Fruit fly (Drosophila melanogaster): ENCODE data around the gene CG13312.

CG13312 gene

dm6 chr3L:8834886-8835285 is 27.9 kb upstream of the CG13312 start (continued):
- TF ChIP-seq shn (GFP tag; optimal IDR thresholded peaks at IDR 0.05): no peak
- TF ChIP-seq CG8281 (tag; optimal IDR thresholded peaks at IDR 0.05): no peak
- TF ChIP-seq Hmr (GFP tag; optimal IDR thresholded peaks at IDR 0.05): peak; percentile 46
- peak; percentile 5; the same call in 1 of the 2 replicates for TF ChIP-seq onecut (GFP tag; IDR thresholded peaks at IDR 0.05)
- TF ChIP-seq vnd (GFP tag; IDR thresholded peaks at IDR 0.05; ENCODE audit: partially characterized antibody): no peak
- no peak for TF ChIP-seq Blimp-1 (GFP tag; optimal IDR thresholded peaks at IDR 0.05)
- TF ChIP-seq ind (GFP tag; optimal IDR thresholded peaks at IDR 0.05): no peak
- no peak for TF ChIP-seq CG6175 (GFP tag; IDR thresholded peaks at IDR 0.05)
- no peak for TF ChIP-seq CG1647 (GFP tag; optimal IDR thresholded peaks at IDR 0.05)
- no peak for TF ChIP-seq CG13775 (GFP tag; optimal IDR thresholded peaks at IDR 0.05)
- no peak for TF ChIP-seq Dip3 (GFP tag; optimal IDR thresholded peaks at IDR 0.05)
- TF ChIP-seq CG10565 (GFP tag; optimal IDR thresholded peaks at IDR 0.05): no peak
- TF ChIP-seq CG18764 (GFP tag; optimal IDR thresholded peaks at IDR 0.05): no peak
- TF ChIP-seq ERR (GFP tag; optimal IDR thresholded peaks at IDR 0.05): no peak
- TF ChIP-seq H15 (GFP tag; IDR thresholded peaks at IDR 0.05): no peak
- TF ChIP-seq tgo (GFP tag; IDR thresholded peaks at IDR 0.05): no peak
- TF ChIP-seq Oaz (GFP tag; IDR thresholded peaks at IDR 0.05): no peak
- TF ChIP-seq exex (tag; optimal IDR thresholded peaks at IDR 0.05): no peak
- no peak for TF ChIP-seq Oli (tag; optimal IDR thresholded peaks at IDR 0.05)
- 0 out of 2 replicates have a peak, but pooled peaks have one; percentile 8 for TF ChIP-seq vvl (GFP tag; IDR thresholded peaks at IDR 0.05)
- TF ChIP-seq fru (optimal IDR thresholded peaks at IDR 0.05): no peak
- no peak for TF ChIP-seq nerfin-2 (GFP tag; IDR thresholded peaks at IDR 0.05; ENCODE audit: partially characterized antibody)
- no peak for TF ChIP-seq hth (optimal IDR thresholded peaks at IDR 0.05)
- no peak for TF ChIP-seq CG7928 (GFP tag; optimal IDR thresholded peaks at IDR 0.05)
- TF ChIP-seq lbe (GFP tag; optimal IDR thresholded peaks at IDR 0.05): no peak
- no peak for TF ChIP-seq CG7839 (tag; optimal IDR thresholded peaks at IDR 0.05)
- TF ChIP-seq CkIIα-i1 (GFP tag; IDR thresholded peaks at IDR 0.05): no peak
- TF ChIP-seq kah (GFP tag; optimal IDR thresholded peaks at IDR 0.05): no peak
- TF ChIP-seq CTCF (GFP tag; optimal IDR thresholded peaks at IDR 0.05): no peak
- TF ChIP-seq D19B (GFP tag; optimal IDR thresholded peaks at IDR 0.05): no peak
- no peak for TF ChIP-seq CG3726 (GFP tag; IDR thresholded peaks at IDR 0.05)
- no peak for TF ChIP-seq cwo (GFP tag; optimal IDR thresholded peaks at IDR 0.05)
- TF ChIP-seq Dbx (GFP tag; IDR thresholded peaks at IDR 0.05): no peak
- no peak for TF ChIP-seq sna (GFP tag; IDR thresholded peaks at IDR 0.05; ENCODE audit: partially characterized antibody)
- TF ChIP-seq fd3F (GFP tag; optimal IDR thresholded peaks at IDR 0.05): no peak
- no peak for TF ChIP-seq B-H1 (GFP tag; IDR thresholded peaks at IDR 0.05)
- no peak for TF ChIP-seq CG43689 (GFP tag; IDR thresholded peaks at IDR 0.05)
- no peak for TF ChIP-seq en (GFP tag; optimal IDR thresholded peaks at IDR 0.05)
- TF ChIP-seq CG5180 (GFP tag; optimal IDR thresholded peaks at IDR 0.05): peak; percentile 17
- TF ChIP-seq CG17802 (tag; optimal IDR thresholded peaks at IDR 0.05): no peak
- no peak for TF ChIP-seq CG8478 (optimal IDR thresholded peaks at IDR 0.05)
- TF ChIP-seq Atf-2 (GFP tag; optimal IDR thresholded peaks at IDR 0.05): no peak
- TF ChIP-seq Hmx (GFP tag; optimal IDR thresholded peaks at IDR 0.05): no peak
- no peak for TF ChIP-seq aop (GFP tag; IDR thresholded peaks at IDR 0.05)
- TF ChIP-seq Antp (GFP tag; optimal IDR thresholded peaks at IDR 0.05): no peak
- TF ChIP-seq sc (optimal IDR thresholded peaks at IDR 0.05): no peak
- no peak for TF ChIP-seq sc (GFP tag; optimal IDR thresholded peaks at IDR 0.05)
- peak; percentile 31 for TF ChIP-seq CG18262 (tag; optimal IDR thresholded peaks at IDR 0.05)
- TF ChIP-seq CG16813 (GFP tag; IDR thresholded peaks at IDR 0.05; ENCODE audit: partially characterized antibody): no peak
- TF ChIP-seq zen2 (GFP tag; IDR thresholded peaks at IDR 0.05; ENCODE audit: partially characterized antibody): no peak
- no peak for TF ChIP-seq CG4617 (GFP tag; optimal IDR thresholded peaks at IDR 0.05; ENCODE audit: borderline replicate concordance)
- no peak for TF ChIP-seq NfI (GFP tag; optimal IDR thresholded peaks at IDR 0.05)
- no peak for TF ChIP-seq usp (GFP tag; optimal IDR thresholded peaks at IDR 0.05)
- no peak for TF ChIP-seq CG5245 (GFP tag; optimal IDR thresholded peaks at IDR 0.05)
